Worm (Caenorhabditis elegans): Measurements from ENCODE around the gene dmsr-9.

The dmsr-9 gene

ce11 chrV:6836036-6836435 lies 36.6 kb upstream of the dmsr-9 start:
- no peak for TF ChIP-seq ztf-1 (GFP tag; conservative IDR thresholded peaks at IDR 0.05)
- no peak for TF ChIP-seq zag-1 (tag; optimal IDR thresholded peaks at IDR 0.05)
- TF ChIP-seq nhr-77 (tag; optimal IDR thresholded peaks at IDR 0.05) = no peak
- no peak for TF ChIP-seq nhr-11 (tag; optimal IDR thresholded peaks at IDR 0.05)
- TF ChIP-seq nhr-23 (tag; optimal IDR thresholded peaks at IDR 0.05) = no peak
- TF ChIP-seq ceh-16 (tag; optimal IDR thresholded peaks at IDR 0.05) = no peak
- TF ChIP-seq nhr-25 (tag; optimal IDR thresholded peaks at IDR 0.05) = no peak
- TF ChIP-seq mdl-1 (tag; optimal IDR thresholded peaks at IDR 0.05) = no peak
- no peak for TF ChIP-seq elt-3 (tag; optimal IDR thresholded peaks at IDR 0.05)
- TF ChIP-seq sem-4 (tag; optimal IDR thresholded peaks at IDR 0.05) = no peak

ce11 chrV:6835242-6835641 lies 35.8 kb upstream of the dmsr-9 start, which contains the start of the genes T15B7.14 and col-143:
TSS of gene T15B7.14 (minus strand) at chrV:6835342.
TSS of gene col-143 (plus strand) at chrV:6835635.
- TF ChIP-seq nhr-21 (tag; optimal IDR thresholded peaks at IDR 0.05) = no peak
- no peak for TF ChIP-seq ceh-82 (tag; optimal IDR thresholded peaks at IDR 0.05)
- TF ChIP-seq peb-1 (tag; optimal IDR thresholded peaks at IDR 0.05) = no peak
- TF ChIP-seq unc-39 (tag; optimal IDR thresholded peaks at IDR 0.05) = no peak
- TF ChIP-seq Y55F3AM.14 (GFP tag; optimal IDR thresholded peaks at IDR 0.05) = no peak
- no peak for TF ChIP-seq fos-1 (tag; optimal IDR thresholded peaks at IDR 0.05)
- no peak for TF ChIP-seq elt-1 (tag; optimal IDR thresholded peaks at IDR 0.05)

ce11 chrV:6831539-6831938 lies 32.1 kb upstream of the dmsr-9 start:
- TF ChIP-seq dmd-4 (tag; optimal IDR thresholded peaks at IDR 0.05) (no peak), sma-3 (GFP tag; optimal IDR thresholded peaks at IDR 0.05) (no peak), nhr-10 (tag; optimal IDR thresholded peaks at IDR 0.05) (no peak), lsy-2 (tag; optimal IDR thresholded peaks at IDR 0.05) (no peak), sem-4 (tag; optimal IDR thresholded peaks at IDR 0.05) (no peak), crh-2 (tag; optimal IDR thresholded peaks at IDR 0.05) (no peak), unc-39 (tag; optimal IDR thresholded peaks at IDR 0.05) (no peak), nhr-12 (tag; optimal IDR thresholded peaks at IDR 0.05) (no peak), elt-1 (tag; optimal IDR thresholded peaks at IDR 0.05) (no peak), nhr-77 (tag; optimal IDR thresholded peaks at IDR 0.05) (no peak), ceh-16 (tag; optimal IDR thresholded peaks at IDR 0.05) (no peak), snpc-4 (tag; optimal IDR thresholded peaks at IDR 0.05) (no peak), Y55F3AM.14 (GFP tag; optimal IDR thresholded peaks at IDR 0.05) (no peak), sma-9 (GFP tag; optimal IDR thresholded peaks at IDR 0.05) (no peak), sma-9 (tag; optimal IDR thresholded peaks at IDR 0.05) (no peak)

- TF ChIP-seq sma-3 (GFP tag; optimal IDR thresholded peaks at IDR 0.05) (peak; percentile 8), unc-55 (GFP tag; optimal IDR thresholded peaks at IDR 0.05) (no peak), nhr-25 (tag; optimal IDR thresholded peaks at IDR 0.05) (no peak)
Measured at ce11 chrV:6830755-6831227, 31.3 kb upstream of the dmsr-9 start, which contains the start of gene col-142. TSS of gene col-142 (plus strand) at chrV:6831177.

ce11 chrV:6830075-6830474 lies 30.6 kb upstream of the dmsr-9 start:
- no peak for TF ChIP-seq elt-1 (tag; optimal IDR thresholded peaks at IDR 0.05)
- TF ChIP-seq gmeb-1 (tag; optimal IDR thresholded peaks at IDR 0.05) = no peak
- TF ChIP-seq alr-1 (tag; optimal IDR thresholded peaks at IDR 0.05) = no peak
- no peak for TF ChIP-seq mdl-1 (tag; optimal IDR thresholded peaks at IDR 0.05)
- TF ChIP-seq snpc-4 (tag; optimal IDR thresholded peaks at IDR 0.05) = no peak
- no peak for TF ChIP-seq ZK546.5 (tag; optimal IDR thresholded peaks at IDR 0.05)
- TF ChIP-seq Y55F3AM.14 (GFP tag; optimal IDR thresholded peaks at IDR 0.05) = no peak
- TF ChIP-seq mab-5 (tag; optimal IDR thresholded peaks at IDR 0.05) = no peak
- no peak for TF ChIP-seq zag-1 (tag; optimal IDR thresholded peaks at IDR 0.05)
- TF ChIP-seq sem-4 (tag; optimal IDR thresholded peaks at IDR 0.05) = no peak

ce11 chrV:6829404-6829803 lies 29.9 kb upstream of the dmsr-9 start, which contains the start of gene col-141:
TSS of gene col-141 (plus strand) at chrV:6829704.
- no peak for TF ChIP-seq alr-1 (tag; optimal IDR thresholded peaks at IDR 0.05)
- TF ChIP-seq elt-3 (tag; optimal IDR thresholded peaks at IDR 0.05) = no peak
- TF ChIP-seq mab-5 (tag; optimal IDR thresholded peaks at IDR 0.05) = no peak
- TF ChIP-seq ZK546.5 (tag; optimal IDR thresholded peaks at IDR 0.05) = no peak
- TF ChIP-seq lin-11 (tag; optimal IDR thresholded peaks at IDR 0.05) = no peak
- no peak for TF ChIP-seq unc-55 (GFP tag; optimal IDR thresholded peaks at IDR 0.05)
- no peak for TF ChIP-seq fos-1 (tag; optimal IDR thresholded peaks at IDR 0.05)
- no peak for TF ChIP-seq elt-1 (tag; optimal IDR thresholded peaks at IDR 0.05)
- TF ChIP-seq R02D3.7 (tag; optimal IDR thresholded peaks at IDR 0.05) = no peak
- no peak for TF ChIP-seq zag-1 (tag; optimal IDR thresholded peaks at IDR 0.05)
- no peak for TF ChIP-seq egl-27 (tag; optimal IDR thresholded peaks at IDR 0.05)
- no peak for TF ChIP-seq C34F6.9 (tag; optimal IDR thresholded peaks at IDR 0.05)
- no peak for TF ChIP-seq nhr-12 (tag; optimal IDR thresholded peaks at IDR 0.05)
- TF ChIP-seq lin-13 (GFP tag; optimal IDR thresholded peaks at IDR 0.05) = no peak
- TF ChIP-seq Y55F3AM.14 (GFP tag; optimal IDR thresholded peaks at IDR 0.05) = no peak
- TF ChIP-seq ama-1 (optimal IDR thresholded peaks at IDR 0.05) = no peak
- no peak for TF ChIP-seq ztf-1 (GFP tag; conservative IDR thresholded peaks at IDR 0.05)
